Fruit fly (Drosophila melanogaster) whole organism, embryonic: Measurements from ENCODE around the gene CG6153.

ENCODE experiments used
- Antp ChIP-seq: fragments of 200-800 bp; sonication (Bioruptor generic); optimal IDR thresholded peaks from 3 replicates; lab custom pipeline; 2016; ENCODE audit warnings: missing biosample characterization, missing genetic modification characterization
- BEAF-32 ChIP-seq: fragments of 200-800 bp; sonication (Bioruptor generic); optimal IDR thresholded peaks from 3 replicates; lab custom pipeline; 2017; ENCODE audit warnings: missing biosample characterization, missing genetic modification characterization, mild to moderate bottlenecking, moderate library complexity, missing genetic modification reagents
- Blimp-1 ChIP-seq: fragments of 200-800 bp; sonication (Bioruptor generic); optimal IDR thresholded peaks from 3 replicates; lab custom pipeline; 2018; ENCODE audit warnings: missing biosample characterization, missing genetic modification characterization, mild to moderate bottlenecking, moderate library complexity, missing genetic modification reagents
- CG11695 ChIP-seq: fragments of 200-800 bp; sonication (Bioruptor generic); IDR thresholded peaks from 3 replicates; pipeline ENCODE4 v1.3.6; 2022; ENCODE audit warnings: missing biosample characterization, missing genetic modification characterization
- CG13624 ChIP-seq: fragments of 200-800 bp; sonication (Bioruptor generic); optimal IDR thresholded peaks from 2 replicates; lab custom pipeline; 2016; ENCODE audit warnings: missing biosample characterization, missing genetic modification characterization
- CG14710 ChIP-seq: fragments of 200-800 bp; sonication (Bioruptor generic); optimal IDR thresholded peaks from 3 replicates; lab custom pipeline; 2019; ENCODE audit warnings: missing biosample characterization, mild to moderate bottlenecking, missing genetic modification characterization, moderate library complexity
- CG15601 ChIP-seq: fragments of 200-800 bp; sonication (Bioruptor generic); optimal IDR thresholded peaks from 3 replicates; lab custom pipeline; 2019; ENCODE audit warnings: missing biosample characterization, mild to moderate bottlenecking, missing genetic modification characterization, moderate library complexity
- CG16779 ChIP-seq: fragments of 200-800 bp; sonication (Bioruptor generic); IDR thresholded peaks from 2 replicates; pipeline ENCODE4 v1.3.6; 2022; ENCODE audit warnings: missing biosample characterization, missing genetic modification characterization
- CG17361 ChIP-seq: fragments of 200-800 bp; sonication (Bioruptor generic); IDR thresholded peaks from 3 replicates; pipeline ENCODE4 v1.3.6; 2022; ENCODE audit warnings: missing biosample characterization, missing genetic modification characterization
- CG17568 ChIP-seq: fragments of 200-800 bp; sonication (Bioruptor generic); optimal IDR thresholded peaks from 2 replicates; lab custom pipeline; 2018; ENCODE audit warnings: missing biosample characterization, mild to moderate bottlenecking, missing genetic modification characterization, moderate library complexity
- CG18764 ChIP-seq: fragments of 200-800 bp; sonication (Bioruptor generic); optimal IDR thresholded peaks from 3 replicates; lab custom pipeline; 2016; ENCODE audit warnings: missing biosample characterization, missing genetic modification characterization
- CG2199 ChIP-seq: fragments of 200-800 bp; sonication (Bioruptor generic); IDR thresholded peaks from 3 replicates; pipeline ENCODE4 v1.3.6; 2022; ENCODE audit warnings: missing biosample characterization, missing genetic modification characterization
- CG2889 ChIP-seq: fragments of 200-800 bp; sonication (Bioruptor generic); IDR thresholded peaks from 3 replicates; pipeline ENCODE4 v1.3.6; 2022; ENCODE audit warnings: missing biosample characterization, missing genetic modification characterization
- CG30020 ChIP-seq: fragments of 200-800 bp; optimal IDR thresholded peaks from 2 replicates; lab custom pipeline; 2019; ENCODE audit warnings: missing biosample characterization, mild to moderate bottlenecking, missing genetic modification characterization, moderate library complexity
- CG3163 ChIP-seq: fragments of 200-800 bp; sonication (Bioruptor generic); optimal IDR thresholded peaks from 3 replicates; lab custom pipeline; 2016; ENCODE audit warnings: missing biosample characterization, missing genetic modification characterization
- CG32532 ChIP-seq: fragments of 200-800 bp; sonication (Bioruptor generic); IDR thresholded peaks from 2 replicates; pipeline ENCODE4 v1.3.6; 2022; ENCODE audit warnings: missing biosample characterization, missing genetic modification characterization
- CG6175 ChIP-seq: fragments of 200-800 bp; sonication (Bioruptor generic); IDR thresholded peaks from 3 replicates; pipeline ENCODE4 v1.3.6; 2022; ENCODE audit warnings: missing biosample characterization, missing genetic modification characterization
- CG6791 ChIP-seq: fragments of 200-800 bp; sonication (Bioruptor generic); IDR thresholded peaks from 3 replicates; pipeline ENCODE4 v1.3.6; 2022; ENCODE audit warnings: missing biosample characterization, missing genetic modification characterization; ENCODE audit not compliant: partially characterized antibody
- CG6854 ChIP-seq: fragments of 200-800 bp; sonication (Bioruptor generic); optimal IDR thresholded peaks from 3 replicates; lab custom pipeline; 2017; ENCODE audit warnings: missing biosample characterization, mild to moderate bottlenecking, missing genetic modification characterization
- CG8281 ChIP-seq: fragments of 200-800 bp; sonication (Bioruptor generic); optimal IDR thresholded peaks from 2 replicates; lab custom pipeline; 2018; ENCODE audit warnings: missing biosample characterization, mild to moderate bottlenecking, missing genetic modification characterization, moderate library complexity
- CG9609 ChIP-seq: fragments of 200-800 bp; sonication (Bioruptor generic); optimal IDR thresholded peaks from 3 replicates; lab custom pipeline; 2016; ENCODE audit warnings: missing biosample characterization, missing genetic modification characterization
- CG9817 ChIP-seq: fragments of 200-800 bp; sonication (Bioruptor generic); optimal IDR thresholded peaks from 2 replicates; lab custom pipeline; 2018; ENCODE audit warnings: missing biosample characterization, mild to moderate bottlenecking, missing genetic modification characterization, moderate library complexity
- D19B ChIP-seq: fragments of 200-800 bp; sonication (Bioruptor generic); optimal IDR thresholded peaks from 2 replicates; lab custom pipeline; 2017; ENCODE audit warnings: missing biosample characterization, mild to moderate bottlenecking, missing genetic modification characterization
- Dad ChIP-seq: fragments of 200-800 bp; sonication (Bioruptor generic); optimal IDR thresholded peaks from 3 replicates; lab custom pipeline; 2016; ENCODE audit warnings: missing biosample characterization, missing genetic modification characterization
- Dfd ChIP-seq, 2 experiments: fragments of >200 bp; optimal IDR thresholded peaks; 2 replicates each; lab custom pipeline; 2017; ENCODE audit warnings: missing biosample characterization in 2 of 2, missing genetic modification characterization in 2 of 2
- Doc2 ChIP-seq: fragments of 200-800 bp; sonication (Bioruptor generic); IDR thresholded peaks from 2 replicates; pipeline ENCODE4 v1.3.6; 2022; ENCODE audit warnings: missing biosample characterization, missing genetic modification characterization
- Dp ChIP-seq: fragments of 200-800 bp; sonication (Bioruptor generic); optimal IDR thresholded peaks from 2 replicates; lab custom pipeline; 2018; ENCODE audit warnings: missing biosample characterization, mild to moderate bottlenecking, missing genetic modification characterization, moderate library complexity
- Eip74EF ChIP-seq, 2 experiments: fragments of 200-800 bp in 1 of 2; fragments of >200 bp in 1 of 2; sonication (Bioruptor generic) in 1 of 2; optimal IDR thresholded peaks; 2 replicates each; lab custom pipeline; 2017 to 2019; ENCODE audit warnings: missing biosample characterization in 2 of 2, missing genetic modification characterization in 2 of 2, mild to moderate bottlenecking in 1 of 2, moderate library complexity in 1 of 2
- Elba2 ChIP-seq: fragments of 200-800 bp; sonication (Bioruptor generic); optimal IDR thresholded peaks from 3 replicates; lab custom pipeline; 2016; ENCODE audit warnings: missing biosample characterization, missing genetic modification characterization
- Fer1 ChIP-seq: fragments of 200-800 bp; sonication (Bioruptor generic); optimal IDR thresholded peaks from 2 replicates; lab custom pipeline; 2017; ENCODE audit warnings: missing biosample characterization, mild to moderate bottlenecking, missing genetic modification characterization
- Fer2 ChIP-seq: fragments of 200-800 bp; sonication (Bioruptor generic); optimal IDR thresholded peaks from 2 replicates; lab custom pipeline; 2018; ENCODE audit warnings: missing biosample characterization, mild to moderate bottlenecking, missing genetic modification characterization, moderate library complexity
- Gug ChIP-seq: fragments of 200-800 bp; sonication (Bioruptor generic); IDR thresholded peaks from 4 replicates; pipeline ENCODE4 v1.3.6; 2022; ENCODE audit warnings: missing biosample characterization, missing genetic modification characterization
- Hmx ChIP-seq: fragments of 200-800 bp; sonication (Bioruptor generic); optimal IDR thresholded peaks from 2 replicates; lab custom pipeline; 2016; ENCODE audit warnings: missing biosample characterization, missing genetic modification characterization
- Lhr ChIP-seq: fragments of 200-800 bp; sonication (Bioruptor generic); optimal IDR thresholded peaks from 3 replicates; lab custom pipeline; 2017; ENCODE audit warnings: mild to moderate bottlenecking, missing biosample characterization, missing genetic modification reagents, missing genetic modification characterization
- Med ChIP-seq: fragments of 200-800 bp; sonication (Bioruptor generic); peaks from one replicate; lab custom pipeline; 2016; ENCODE audit warnings: missing biosample characterization, missing genetic modification characterization, mild to moderate bottlenecking, inconsistent platforms, moderate library complexity
- Neu2 ChIP-seq: fragments of 200-800 bp; sonication (Bioruptor generic); optimal IDR thresholded peaks from 3 replicates; lab custom pipeline; 2016; ENCODE audit warnings: missing biosample characterization, missing genetic modification characterization, borderline replicate concordance
- Oli ChIP-seq: fragments of 200-800 bp; sonication (Bioruptor generic); optimal IDR thresholded peaks from 2 replicates; lab custom pipeline; 2018; ENCODE audit warnings: missing biosample characterization, mild to moderate bottlenecking, missing genetic modification characterization, moderate library complexity
- Spps ChIP-seq: fragments of 200-800 bp; sonication (Bioruptor generic); optimal IDR thresholded peaks from 2 replicates; lab custom pipeline; 2018; ENCODE audit warnings: missing biosample characterization, mild to moderate bottlenecking, missing genetic modification characterization
- TFAM ChIP-seq: fragments of 200-800 bp; sonication (Bioruptor generic); optimal IDR thresholded peaks from 2 replicates; lab custom pipeline; 2017; ENCODE audit warnings: missing biosample characterization, missing genetic modification characterization, inconsistent platforms
- Usf ChIP-seq: fragments of 200-800 bp; sonication (Bioruptor generic); optimal IDR thresholded peaks from 2 replicates; lab custom pipeline; 2017; ENCODE audit warnings: missing genotype, missing biosample characterization, missing genetic modification characterization
- chif ChIP-seq, 2 experiments: fragments of 200-800 bp; sonication (Bioruptor generic); optimal IDR thresholded peaks; 3 replicates each; lab custom pipeline; 2016; ENCODE audit warnings: missing biosample characterization in 2 of 2, missing genetic modification characterization in 2 of 2
- fru ChIP-seq: fragments of >200 bp; optimal IDR thresholded peaks from 2 replicates; lab custom pipeline; 2017
- lilli ChIP-seq: fragments of 200-800 bp; sonication (Bioruptor generic); optimal IDR thresholded peaks from 3 replicates; lab custom pipeline; 2016; ENCODE audit warnings: missing biosample characterization, missing genetic modification characterization
- mam ChIP-seq: fragments of 200-800 bp; sonication (Bioruptor generic); optimal IDR thresholded peaks from 3 replicates; lab custom pipeline; 2016; ENCODE audit warnings: missing biosample characterization, missing genetic modification characterization
- nerfin-2 ChIP-seq: fragments of 200-800 bp; sonication (Bioruptor generic); IDR thresholded peaks from 2 replicates; pipeline ENCODE4 v1.3.6; 2022; ENCODE audit warnings: missing biosample characterization, missing genetic modification characterization; ENCODE audit not compliant: partially characterized antibody
- pzg ChIP-seq: fragments of 200-800 bp; sonication (Bioruptor generic); optimal IDR thresholded peaks from 3 replicates; lab custom pipeline; 2018; ENCODE audit warnings: missing biosample characterization, mild to moderate bottlenecking, missing genetic modification characterization, moderate library complexity
- repo ChIP-seq: fragments of 200-800 bp; sonication (Bioruptor generic); optimal IDR thresholded peaks from 2 replicates; lab custom pipeline; 2016; ENCODE audit warnings: missing biosample characterization, missing genetic modification characterization
- tap ChIP-seq: fragments of 200-800 bp; optimal IDR thresholded peaks from 3 replicates; lab custom pipeline; 2019; ENCODE audit warnings: missing biosample characterization, mild to moderate bottlenecking, missing genetic modification characterization, moderate library complexity
- tx ChIP-seq: fragments of 200-800 bp; sonication (Bioruptor generic); optimal IDR thresholded peaks from 2 replicates; lab custom pipeline; 2016; ENCODE audit warnings: missing biosample characterization, missing genetic modification characterization
- vfl ChIP-seq: fragments of 200-800 bp; sonication (Bioruptor generic); optimal IDR thresholded peaks from 2 replicates; lab custom pipeline; 2016; ENCODE audit warnings: missing biosample characterization, missing genetic modification characterization

The CG6153 gene

dm6 chr2L:12721794-12722315 lies 29.1 kb downstream of the CG6153 start, which contains the start of gene Pih1D1 (continued):
- TF ChIP-seq Doc2 (GFP tag; lab: Robert Waterston, UW) (peak; percentile 82), Lhr (GFP tag; lab: Kevin White, UChicago) (peak; percentile 96), CG8281 (peak; percentile 88), CG16779 (GFP tag; lab: Robert Waterston, UW) (peak; percentile 72), CG2889 (GFP tag; lab: Robert Waterston, UW) (peak; percentile 96), CG3163 (GFP tag; lab: Kevin White, UChicago) (peak; percentile 68), Eip74EF (GFP tag; optimal IDR thresholded peaks at IDR 0.05; lab: Kevin White, UChicago) (peak in 1 of 2 experiments; percentile 88), CG6791 (GFP tag; lab: Robert Waterston, UW) (0 out of 3 replicates have a peak, but pooled peaks have one; percentile 14), vfl (GFP tag; lab: Kevin White, UChicago) (peak; percentile 89), Dfd (GFP tag; optimal IDR thresholded peaks at IDR 0.05; lab: Kevin White, UChicago) (peak in 1 of 2 experiments; percentile 93), CG11695 (GFP tag; lab: Robert Waterston, UW) (peak; percentile 95), Oli (tag; lab: Kevin White, UChicago) (peak; percentile 94), CG32532 (peak; percentile 97), Blimp-1 (peak; percentile 92), Dad (peak; percentile 79), Gug (GFP tag; lab: Robert Waterston, UW) (peak; percentile 93), lilli (GFP tag; lab: Kevin White, UChicago) (peak; percentile 95), Med (GFP tag; lab: Kevin White, UChicago) (peak; percentile 96), CG30020 (tag; lab: Kevin White, UChicago) (peak; percentile 89), CG17361 (peak; percentile 99), TFAM (GFP tag; lab: Kevin White, UChicago) (peak; percentile 72), CG6854 (peak; percentile 79), CG2199 (GFP tag; lab: Robert Waterston, UW) (peak; percentile 85), Dp (GFP tag; lab: Kevin White, UChicago) (peak; percentile 11), repo (GFP tag; lab: Kevin White, UChicago) (peak; percentile 86), Hmx (GFP tag; lab: Kevin White, UChicago) (peak; percentile 91), Spps (peak; percentile 89), Neu2 (peak; percentile 44), fru (lab: Kevin White, UChicago) (no peak), CG13624 (peak; percentile 91), CG14710 (tag; lab: Kevin White, UChicago) (peak; percentile 97), Usf (peak; percentile 95), Fer2 (peak; percentile 93), tx (GFP tag; lab: Kevin White, UChicago) (peak; percentile 93), Fer1 (GFP tag; lab: Kevin White, UChicago) (peak; percentile 92), CG6175 (GFP tag; lab: Robert Waterston, UW) (peak; percentile 90), tap (peak; percentile 85), nerfin-2 (GFP tag; lab: Robert Waterston, UW) (0 out of 2 replicates have a peak, but pooled peaks have one; percentile 11), Elba2 (GFP tag; lab: Kevin White, UChicago) (peak; percentile 73), Antp (GFP tag; lab: Kevin White, UChicago) (peak; percentile 83), D19B (GFP tag; lab: Kevin White, UChicago) (peak; percentile 90), BEAF-32 (peak; percentile 62), pzg (GFP tag; lab: Kevin White, UChicago) (peak; percentile 53), CG17568 (no peak), mam (GFP tag; lab: Kevin White, UChicago) (peak; percentile 96), CG9609 (GFP tag; lab: Kevin White, UChicago) (peak; percentile 93), CG15601 (tag; lab: Kevin White, UChicago) (no peak), CG18764 (peak; percentile 92), CG9817 (tag; lab: Kevin White, UChicago) (peak; percentile 97), chif (GFP tag; optimal IDR thresholded peaks at IDR 0.05; lab: Kevin White, UChicago) (peak; percentile 85 to 95)
